Worm (Caenorhabditis elegans): ENCODE results near the gene M02B7.2.

ce11 chrIV:3824720-3825119 lies 21.3 kb downstream of the M02B7.2 start:
- TF ChIP-seq him-1 (tag; optimal IDR thresholded peaks at IDR 0.05) (no peak), W03F9.2 (tag; optimal IDR thresholded peaks at IDR 0.05) (no peak), dao-5 (tag; optimal IDR thresholded peaks at IDR 0.05) (no peak)

All from whole organism, L4/young adult.